Fruit fly (Drosophila melanogaster) whole organism, embryonic: ENCODE measurements around the gene CG11342.

Experiments used
- Ada2b ChIP-seq: fragments of 200-800 bp; sonication (Bioruptor generic); IDR thresholded peaks from 2 replicates; pipeline ENCODE4 v1.3.6; 2022; ENCODE audit warnings: missing biosample characterization, missing genetic modification characterization
- BEAF-32 ChIP-seq: fragments of 200-800 bp; sonication (Bioruptor generic); optimal IDR thresholded peaks from 3 replicates; lab custom pipeline; 2017; ENCODE audit warnings: missing biosample characterization, missing genetic modification characterization, mild to moderate bottlenecking, moderate library complexity, missing genetic modification reagents
- CG10209 ChIP-seq: fragments of 200-800 bp; sonication (Bioruptor generic); optimal IDR thresholded peaks from 3 replicates; lab custom pipeline; 2017; ENCODE audit warnings: missing biosample characterization, mild to moderate bottlenecking, missing genetic modification characterization, missing genetic modification reagents
- CG11085 ChIP-seq: fragments of 200-800 bp; sonication (Bioruptor generic); IDR thresholded peaks from 2 replicates; pipeline ENCODE4 v1.3.6; 2022; ENCODE audit warnings: missing biosample characterization, missing genetic modification characterization
- CG11456 ChIP-seq: fragments of 200-800 bp; sonication (Bioruptor generic); IDR thresholded peaks from 3 replicates; pipeline ENCODE4 v1.3.6; 2022; ENCODE audit warnings: missing biosample characterization, missing genetic modification characterization
- CG11723 ChIP-seq: fragments of 200-800 bp; sonication (Bioruptor generic); optimal IDR thresholded peaks from 2 replicates; lab custom pipeline; 2017; ENCODE audit warnings: missing biosample characterization, mild to moderate bottlenecking, missing genetic modification characterization
- CG13624 ChIP-seq: fragments of 200-800 bp; sonication (Bioruptor generic); optimal IDR thresholded peaks from 2 replicates; lab custom pipeline; 2016; ENCODE audit warnings: missing biosample characterization, missing genetic modification characterization
- CG13775 ChIP-seq: fragments of 200-800 bp; sonication (Bioruptor generic); optimal IDR thresholded peaks from 3 replicates; lab custom pipeline; 2017; ENCODE audit warnings: missing biosample characterization, mild to moderate bottlenecking, missing genetic modification characterization
- CG17912 ChIP-seq: fragments of 200-800 bp; sonication (Bioruptor generic); optimal IDR thresholded peaks from 2 replicates; lab custom pipeline; 2018; ENCODE audit warnings: missing biosample characterization, mild to moderate bottlenecking, missing genetic modification characterization
- CG2129 ChIP-seq: fragments of 200-800 bp; sonication (Bioruptor generic); IDR thresholded peaks from 2 replicates; pipeline ENCODE4 v1.3.6; 2022; ENCODE audit warnings: missing biosample characterization, missing genetic modification characterization; ENCODE audit not compliant: partially characterized antibody
- CG30431 ChIP-seq: fragments of 200-800 bp; sonication (Bioruptor generic); optimal IDR thresholded peaks from 2 replicates; lab custom pipeline; 2017; ENCODE audit warnings: missing biosample characterization, missing genetic modification characterization
- CG34422 ChIP-seq: fragments of 200-800 bp; sonication (Bioruptor generic); IDR thresholded peaks from 3 replicates; pipeline ENCODE4 v1.3.6; 2022; ENCODE audit warnings: missing biosample characterization, missing genetic modification characterization
- CG4328 ChIP-seq: fragments of 200-800 bp; sonication (Bioruptor generic); optimal IDR thresholded peaks from 3 replicates; lab custom pipeline; 2017; ENCODE audit warnings: missing biosample characterization, missing genetic modification reagents, missing genetic modification characterization
- CG4707 ChIP-seq: fragments of 200-800 bp; sonication (Bioruptor generic); optimal IDR thresholded peaks from 2 replicates; lab custom pipeline; 2018; ENCODE audit warnings: missing biosample characterization, mild to moderate bottlenecking, missing genetic modification characterization, moderate library complexity
- CG9932 ChIP-seq: fragments of 200-800 bp; sonication (Bioruptor generic); IDR thresholded peaks from 2 replicates; pipeline ENCODE4 v1.3.6; 2022; ENCODE audit warnings: missing biosample characterization, missing genetic modification characterization
- CoRest ChIP-seq: fragments of 200-800 bp; sonication (Bioruptor generic); optimal IDR thresholded peaks from 3 replicates; lab custom pipeline; 2018; ENCODE audit warnings: missing biosample characterization, mild to moderate bottlenecking, missing genetic modification characterization, moderate library complexity
- D19A ChIP-seq: fragments of 200-800 bp; optimal IDR thresholded peaks from 3 replicates; lab custom pipeline; 2019; ENCODE audit warnings: missing biosample characterization, mild to moderate bottlenecking, missing genetic modification characterization, moderate library complexity
- Dfd ChIP-seq, 2 experiments: fragments of >200 bp; optimal IDR thresholded peaks; 2 replicates each; lab custom pipeline; 2017; ENCODE audit warnings: missing biosample characterization in 2 of 2, missing genetic modification characterization in 2 of 2
- Dp ChIP-seq: fragments of 200-800 bp; sonication (Bioruptor generic); optimal IDR thresholded peaks from 2 replicates; lab custom pipeline; 2018; ENCODE audit warnings: missing biosample characterization, mild to moderate bottlenecking, missing genetic modification characterization, moderate library complexity
- Dref ChIP-seq: fragments of 200-800 bp; sonication (Bioruptor generic); IDR thresholded peaks from 2 replicates; pipeline ENCODE4 v1.3.6; 2022; ENCODE audit warnings: missing biosample characterization, missing genetic modification characterization
- Eip74EF ChIP-seq, 2 experiments: fragments of 200-800 bp in 1 of 2; fragments of >200 bp in 1 of 2; sonication (Bioruptor generic) in 1 of 2; optimal IDR thresholded peaks; 2 replicates each; lab custom pipeline; 2017 to 2019; ENCODE audit warnings: missing biosample characterization in 2 of 2, missing genetic modification characterization in 2 of 2, mild to moderate bottlenecking in 1 of 2, moderate library complexity in 1 of 2
- Ets97D ChIP-seq: fragments of 200-800 bp; sonication (Bioruptor generic); optimal IDR thresholded peaks from 3 replicates; lab custom pipeline; 2016; ENCODE audit warnings: missing biosample characterization, missing genetic modification characterization
- HLH54F ChIP-seq: fragments of 200-800 bp; sonication (Bioruptor generic); optimal IDR thresholded peaks from 3 replicates; lab custom pipeline; 2016; ENCODE audit warnings: missing biosample characterization, missing genetic modification characterization
- Kr ChIP-seq: fragments of 200-800 bp; sonication (Bioruptor generic); optimal IDR thresholded peaks from 2 replicates; lab custom pipeline; 2017; ENCODE audit warnings: missing biosample characterization, mild to moderate bottlenecking, missing genetic modification characterization
- Lim3 ChIP-seq: fragments of 200-800 bp; sonication (Bioruptor generic); IDR thresholded peaks from 2 replicates; pipeline ENCODE4 v1.3.6; 2022; ENCODE audit warnings: missing biosample characterization, missing genetic modification characterization
- Meics ChIP-seq: fragments of 200-800 bp; sonication (Bioruptor generic); optimal IDR thresholded peaks from 2 replicates; lab custom pipeline; 2017; ENCODE audit warnings: missing biosample characterization, mild to moderate bottlenecking, missing genetic modification characterization
- Myb ChIP-seq: fragments of 200-800 bp; sonication (Bioruptor generic); optimal IDR thresholded peaks from 2 replicates; lab custom pipeline; 2016; ENCODE audit warnings: missing biosample characterization, missing genetic modification characterization
- NFAT ChIP-seq: fragments of 200-800 bp; sonication (Bioruptor generic); IDR thresholded peaks from 2 replicates; pipeline ENCODE4 v1.3.6; 2022; ENCODE audit warnings: missing biosample characterization, missing genetic modification characterization
- Nf-YA ChIP-seq: fragments of 200-800 bp; sonication (Bioruptor generic); IDR thresholded peaks from 2 replicates; pipeline ENCODE4 v1.3.6; 2022; ENCODE audit warnings: missing biosample characterization, missing genetic modification characterization
- NfI ChIP-seq: fragments of 200-800 bp; sonication (Bioruptor generic); optimal IDR thresholded peaks from 3 replicates; lab custom pipeline; 2018; ENCODE audit warnings: missing biosample characterization, mild to moderate bottlenecking, missing genetic modification characterization, moderate library complexity
- Xbp1 ChIP-seq: fragments of 200-800 bp; sonication (Bioruptor generic); optimal IDR thresholded peaks from 3 replicates; lab custom pipeline; 2016; ENCODE audit warnings: missing biosample characterization, mild to moderate bottlenecking, missing genetic modification characterization
- btn ChIP-seq: fragments of 200-800 bp; sonication (Bioruptor generic); optimal IDR thresholded peaks from 2 replicates; lab custom pipeline; 2016; ENCODE audit warnings: missing biosample characterization, missing genetic modification characterization
- caup ChIP-seq: fragments of 200-800 bp; sonication (Bioruptor generic); optimal IDR thresholded peaks from 3 replicates; lab custom pipeline; 2017; ENCODE audit warnings: missing biosample characterization, mild to moderate bottlenecking, missing genetic modification characterization, moderate library complexity; ENCODE audit not compliant: severe bottlenecking
- danr ChIP-seq: fragments of 200-800 bp; sonication (Bioruptor generic); IDR thresholded peaks from 2 replicates; pipeline ENCODE4 v1.3.6; 2022; ENCODE audit warnings: missing biosample characterization, missing genetic modification characterization
- en ChIP-seq: fragments of 200-800 bp; sonication (Bioruptor generic); optimal IDR thresholded peaks from 2 replicates; lab custom pipeline; 2016; ENCODE audit warnings: missing biosample characterization, missing genetic modification characterization
- fd3F ChIP-seq: fragments of 200-800 bp; sonication (Bioruptor generic); optimal IDR thresholded peaks from 2 replicates; lab custom pipeline; 2018; ENCODE audit warnings: missing biosample characterization, mild to moderate bottlenecking, missing genetic modification characterization, moderate library complexity
- gce ChIP-seq: fragments of 200-800 bp; sonication (Bioruptor generic); IDR thresholded peaks from 3 replicates; pipeline ENCODE4 v1.3.6; 2022; ENCODE audit warnings: missing biosample characterization, missing genetic modification characterization
- gcm ChIP-seq: fragments of 200-800 bp; sonication (Bioruptor generic); optimal IDR thresholded peaks from 2 replicates; lab custom pipeline; 2019; ENCODE audit warnings: missing biosample characterization, mild to moderate bottlenecking, missing genetic modification characterization, moderate library complexity
- hth ChIP-seq: fragments of >200 bp; optimal IDR thresholded peaks from 2 replicates; lab custom pipeline; 2017; ENCODE audit warnings: inconsistent platforms
- klu ChIP-seq: fragments of 200-800 bp; sonication (Bioruptor generic); IDR thresholded peaks from 2 replicates; pipeline ENCODE4 v1.3.6; 2022; ENCODE audit warnings: missing biosample characterization, missing genetic modification characterization
- lov ChIP-seq, 2 experiments: fragments of 200-800 bp in 1 of 2; fragments of >200 bp in 1 of 2; sonication (Bioruptor generic) in 1 of 2; IDR thresholded peaks in 1 of 2; optimal IDR thresholded peaks in 1 of 2; 2 replicates in 1 of 2; 3 replicates in 1 of 2; pipeline versions ENCODE4 v1.3.6 to Lab custom; 2017 to 2022; ENCODE audit warnings: missing biosample characterization in 1 of 2, missing genetic modification characterization in 1 of 2
- pnt ChIP-seq: fragments of 200-800 bp; sonication (Bioruptor generic); optimal IDR thresholded peaks from 3 replicates; lab custom pipeline; 2016; ENCODE audit warnings: missing biosample characterization, missing genetic modification characterization
- psq ChIP-seq: fragments of 200-800 bp; sonication (Bioruptor generic); optimal IDR thresholded peaks from 2 replicates; lab custom pipeline; 2017; ENCODE audit warnings: missing biosample characterization, missing genetic modification characterization
- rib ChIP-seq: fragments of 200-800 bp; sonication (Bioruptor generic); IDR thresholded peaks from 2 replicates; pipeline ENCODE4 v1.3.6; 2022; ENCODE audit warnings: missing biosample characterization, missing genetic modification characterization
- sd ChIP-seq: fragments of 200-800 bp; sonication (Bioruptor generic); optimal IDR thresholded peaks from 3 replicates; lab custom pipeline; 2018; ENCODE audit warnings: missing biosample characterization, mild to moderate bottlenecking, missing genetic modification characterization, moderate library complexity
- sqz ChIP-seq: fragments of 200-800 bp; sonication (Bioruptor generic); optimal IDR thresholded peaks from 3 replicates; lab custom pipeline; 2018; ENCODE audit warnings: missing biosample characterization, mild to moderate bottlenecking, missing genetic modification characterization
- tll ChIP-seq, 2 experiments: fragments of 200-800 bp in 1 of 2; fragments of >200 bp in 1 of 2; sonication (Bioruptor generic) in 1 of 2; optimal IDR thresholded peaks; 2 replicates each; lab custom pipeline; 2017 to 2019; ENCODE audit warnings: missing biosample characterization in 2 of 2, missing genetic modification characterization in 2 of 2, mild to moderate bottlenecking in 1 of 2, moderate library complexity in 1 of 2
- tna ChIP-seq: fragments of 200-800 bp; sonication (Bioruptor generic); IDR thresholded peaks from 2 replicates; pipeline ENCODE4 v1.3.6; 2022; ENCODE audit warnings: missing biosample characterization, missing genetic modification characterization; ENCODE audit not compliant: partially characterized antibody
- toy ChIP-seq: fragments of 200-800 bp; sonication (Bioruptor generic); IDR thresholded peaks from 2 replicates; pipeline ENCODE4 v1.3.6; 2022; ENCODE audit warnings: missing biosample characterization, missing genetic modification characterization
- zfh1 ChIP-seq: fragments of 200-800 bp; sonication (Bioruptor generic); IDR thresholded peaks from 3 replicates; pipeline ENCODE4 v1.3.6; 2022; ENCODE audit warnings: missing biosample characterization, missing genetic modification characterization

CG11342 gene

DNA sequence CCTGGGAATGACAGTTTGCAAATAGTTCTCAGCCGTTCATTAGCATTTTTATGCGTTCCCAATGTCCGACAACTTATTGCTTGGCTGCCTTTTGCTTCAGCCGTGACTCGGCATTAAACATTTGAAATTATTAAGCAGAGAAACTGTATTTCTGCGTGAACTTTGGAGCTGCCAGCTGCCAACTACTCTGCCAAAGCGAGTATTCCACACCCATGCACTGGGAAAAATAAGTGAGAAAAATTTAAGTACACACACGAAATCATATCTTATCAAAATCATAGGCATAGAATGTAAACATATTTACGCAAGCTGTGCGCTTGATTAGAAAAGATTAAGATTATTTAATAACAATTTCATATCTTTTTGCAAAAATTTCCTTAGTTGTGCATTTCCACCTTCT, 45.7 kb upstream of the CG11342 start (continued):
- TF ChIP-seq sd (peak; percentile 58), Meics (GFP tag; lab: Kevin White, UChicago) (peak; percentile 43), zfh1 (GFP tag; lab: Robert Waterston, UW) (0 out of 3 replicates have a peak, but pooled peaks have one; percentile 26), CG30431 (GFP tag; lab: Kevin White, UChicago) (peak; percentile 29), psq (GFP tag; lab: Kevin White, UChicago) (no peak), CG10209 (GFP tag; lab: Kevin White, UChicago) (no peak), BEAF-32 (no peak), btn (no peak), D19A (no peak), Dref (no peak), CG34422 (GFP tag; lab: Robert Waterston, UW) (peak; percentile 78; the same call in 2 of the 3 replicates), CG11723 (GFP tag; lab: Kevin White, UChicago) (no peak), gce (GFP tag; lab: Robert Waterston, UW) (peak; percentile 39; the same call in 1 of the 3 replicates), caup (GFP tag; lab: Kevin White, UChicago) (peak; percentile 37), Dfd (GFP tag; optimal IDR thresholded peaks at IDR 0.05; lab: Kevin White, UChicago) (no peak), CG17912 (GFP tag; lab: Kevin White, UChicago) (no peak), NfI (GFP tag; lab: Kevin White, UChicago) (peak; percentile 56), CG11456 (peak; percentile 75), rib (0 out of 2 replicates have a peak, but pooled peaks have one; percentile 11), CG11085 (GFP tag; lab: Robert Waterston, UW) (peak; percentile 61), Kr (GFP tag; lab: Kevin White, UChicago) (no peak), HLH54F (GFP tag; lab: Kevin White, UChicago) (peak; percentile 23), Ada2b (GFP tag; lab: Robert Waterston, UW) (peak; percentile 67), Dp (no peak), Ets97D (GFP tag; lab: Kevin White, UChicago) (peak; percentile 11), Myb (GFP tag; lab: Kevin White, UChicago) (no peak), CG4707 (GFP tag; lab: Kevin White, UChicago) (no peak), hth (lab: Kevin White, UChicago) (no peak), CG2129 (GFP tag; lab: Robert Waterston, UW) (no peak), tll (GFP tag; optimal IDR thresholded peaks at IDR 0.05; lab: Kevin White, UChicago) (no peak), lov (optimal IDR thresholded peaks at IDR 0.05; lab: Kevin White, UChicago) (no peak), lov (GFP tag; IDR thresholded peaks at IDR 0.05; lab: Robert Waterston, UW) (no peak), fd3F (GFP tag; lab: Kevin White, UChicago) (peak; percentile 21), pnt (GFP tag; lab: Kevin White, UChicago) (peak; percentile 22), CG9932 (peak; percentile 85), en (GFP tag; lab: Kevin White, UChicago) (no peak), Lim3 (0 out of 2 replicates have a peak, but pooled peaks have one; percentile 22), CoRest (tag; lab: Kevin White, UChicago) (peak; percentile 27), klu (GFP tag; lab: Robert Waterston, UW) (peak; percentile 50; the same call in 1 of the 2 replicates), sqz (GFP tag; lab: Kevin White, UChicago) (no peak), CG4328 (GFP tag; lab: Kevin White, UChicago) (no peak), CG13775 (peak; percentile 34), Xbp1 (GFP tag; lab: Kevin White, UChicago) (peak; percentile 64), toy (GFP tag; lab: Robert Waterston, UW) (no peak), Nf-YA (GFP tag; lab: Robert Waterston, UW) (no peak), Eip74EF (GFP tag; optimal IDR thresholded peaks at IDR 0.05; lab: Kevin White, UChicago) (peak in 1 of 2 experiments; percentile 5), tna (GFP tag; lab: Robert Waterston, UW) (no peak), NFAT (GFP tag; lab: Robert Waterston, UW) (peak; percentile 70), danr (GFP tag; lab: Robert Waterston, UW) (0 out of 2 replicates have a peak, but pooled peaks have one; percentile 16), gcm (GFP tag; lab: Kevin White, UChicago) (no peak), CG13624 (GFP tag; lab: Kevin White, UChicago) (peak; percentile 15)
